Fruit fly (Drosophila melanogaster) whole organism, embryonic: ENCODE data around the gene CG2681.

Experiments used
- CG1024 ChIP-seq: fragments of 200-800 bp; sonication (Bioruptor generic); IDR thresholded peaks from 2 replicates; pipeline ENCODE4 v1.3.6; 2022; ENCODE audit warnings: missing biosample characterization, missing genetic modification characterization
- CG13296 ChIP-seq: fragments of 200-800 bp; sonication (Bioruptor generic); optimal IDR thresholded peaks from 3 replicates; lab custom pipeline; 2018; ENCODE audit warnings: missing biosample characterization, mild to moderate bottlenecking, missing genetic modification characterization
- CG14710 ChIP-seq: fragments of 200-800 bp; sonication (Bioruptor generic); optimal IDR thresholded peaks from 3 replicates; lab custom pipeline; 2019; ENCODE audit warnings: missing biosample characterization, mild to moderate bottlenecking, missing genetic modification characterization, moderate library complexity
- CG16813 ChIP-seq: fragments of 200-800 bp; sonication (Bioruptor generic); IDR thresholded peaks from 3 replicates; pipeline ENCODE4 v1.3.6; 2022; ENCODE audit warnings: missing biosample characterization, missing genetic modification characterization; ENCODE audit not compliant: partially characterized antibody
- CG17829 ChIP-seq: fragments of 200-800 bp; optimal IDR thresholded peaks from 2 replicates; lab custom pipeline; 2019; ENCODE audit warnings: missing biosample characterization, mild to moderate bottlenecking, missing genetic modification characterization, moderate library complexity
- CG42726 ChIP-seq: fragments of 200-800 bp; sonication (Bioruptor generic); IDR thresholded peaks from 2 replicates; pipeline ENCODE4 v1.3.6; 2022; ENCODE audit warnings: missing biosample characterization, missing genetic modification characterization; ENCODE audit not compliant: partially characterized antibody
- CG7271 ChIP-seq: fragments of 200-800 bp; sonication (Bioruptor generic); optimal IDR thresholded peaks from 2 replicates; lab custom pipeline; 2018; ENCODE audit warnings: missing biosample characterization, mild to moderate bottlenecking, missing genetic modification characterization, moderate library complexity
- CG9797 ChIP-seq: fragments of 200-800 bp; sonication (Bioruptor generic); optimal IDR thresholded peaks from 3 replicates; lab custom pipeline; 2018; ENCODE audit warnings: missing biosample characterization, mild to moderate bottlenecking, missing genetic modification characterization
- CoRest ChIP-seq: fragments of 200-800 bp; sonication (Bioruptor generic); optimal IDR thresholded peaks from 3 replicates; lab custom pipeline; 2018; ENCODE audit warnings: missing biosample characterization, mild to moderate bottlenecking, missing genetic modification characterization, moderate library complexity
- D19A ChIP-seq: fragments of 200-800 bp; optimal IDR thresholded peaks from 3 replicates; lab custom pipeline; 2019; ENCODE audit warnings: missing biosample characterization, mild to moderate bottlenecking, missing genetic modification characterization, moderate library complexity
- Dref ChIP-seq: fragments of 200-800 bp; sonication (Bioruptor generic); IDR thresholded peaks from 2 replicates; pipeline ENCODE4 v1.3.6; 2022; ENCODE audit warnings: missing biosample characterization, missing genetic modification characterization
- ERR ChIP-seq: fragments of 200-800 bp; sonication (Bioruptor generic); optimal IDR thresholded peaks from 2 replicates; lab custom pipeline; 2016; ENCODE audit warnings: missing biosample characterization, missing genetic modification characterization
- Fer3 ChIP-seq: fragments of 200-800 bp; sonication (Bioruptor generic); optimal IDR thresholded peaks from 2 replicates; lab custom pipeline; 2018; ENCODE audit warnings: missing biosample characterization, mild to moderate bottlenecking, missing genetic modification characterization, moderate library complexity
- GATAe ChIP-seq: fragments of 200-800 bp; sonication (Bioruptor generic); conservative IDR thresholded peaks from 2 replicates; pipeline ENCODE4 v1.3.6; 2022; ENCODE audit warnings: missing biosample characterization, missing genetic modification characterization
- Gug ChIP-seq: fragments of 200-800 bp; sonication (Bioruptor generic); IDR thresholded peaks from 4 replicates; pipeline ENCODE4 v1.3.6; 2022; ENCODE audit warnings: missing biosample characterization, missing genetic modification characterization
- HLH54F ChIP-seq: fragments of 200-800 bp; sonication (Bioruptor generic); optimal IDR thresholded peaks from 3 replicates; lab custom pipeline; 2016; ENCODE audit warnings: missing biosample characterization, missing genetic modification characterization
- HmgD ChIP-seq: fragments of 200-800 bp; sonication (Bioruptor generic); optimal IDR thresholded peaks from 3 replicates; lab custom pipeline; 2016; ENCODE audit warnings: missing biosample characterization, missing genetic modification characterization
- HmgZ ChIP-seq: fragments of 200-800 bp; sonication (Bioruptor generic); optimal IDR thresholded peaks from 2 replicates; lab custom pipeline; 2018; ENCODE audit warnings: missing biosample characterization, mild to moderate bottlenecking, missing genetic modification characterization
- Hr78 ChIP-seq, 2 experiments: fragments of 200-800 bp in 1 of 2; fragments of >200 bp in 1 of 2; sonication (Bioruptor generic) in 1 of 2; optimal IDR thresholded peaks; 2 replicates each; lab custom pipeline; 2017 to 2019; ENCODE audit warnings: missing biosample characterization in 2 of 2, missing genetic modification characterization in 2 of 2, mild to moderate bottlenecking in 1 of 2, moderate library complexity in 1 of 2
- Hsf ChIP-seq: fragments of 200-800 bp; sonication (Bioruptor generic); optimal IDR thresholded peaks from 3 replicates; lab custom pipeline; 2016; ENCODE audit warnings: missing biosample characterization, missing genetic modification characterization
- Mes4 ChIP-seq: fragments of 200-800 bp; sonication (Bioruptor generic); optimal IDR thresholded peaks from 2 replicates; lab custom pipeline; 2016; ENCODE audit warnings: missing biosample characterization, missing genetic modification characterization
- Myb ChIP-seq: fragments of 200-800 bp; sonication (Bioruptor generic); optimal IDR thresholded peaks from 2 replicates; lab custom pipeline; 2016; ENCODE audit warnings: missing biosample characterization, missing genetic modification characterization
- Neu2 ChIP-seq: fragments of 200-800 bp; sonication (Bioruptor generic); optimal IDR thresholded peaks from 3 replicates; lab custom pipeline; 2016; ENCODE audit warnings: missing biosample characterization, missing genetic modification characterization, borderline replicate concordance
- Sin3A ChIP-seq: fragments of >200 bp; optimal IDR thresholded peaks from 2 replicates; lab custom pipeline; 2018
- Six4 ChIP-seq: fragments of 200-800 bp; sonication (Bioruptor generic); optimal IDR thresholded peaks from 2 replicates; lab custom pipeline; 2016; ENCODE audit warnings: missing biosample characterization, missing genetic modification characterization
- Sry-δ ChIP-seq: fragments of 200-800 bp; sonication (Bioruptor generic); optimal IDR thresholded peaks from 2 replicates; lab custom pipeline; 2016; ENCODE audit warnings: missing biosample characterization, missing genetic modification characterization
- Xbp1 ChIP-seq: fragments of 200-800 bp; sonication (Bioruptor generic); optimal IDR thresholded peaks from 3 replicates; lab custom pipeline; 2016; ENCODE audit warnings: missing biosample characterization, mild to moderate bottlenecking, missing genetic modification characterization
- Xrp1 ChIP-seq: fragments of 200-800 bp; sonication (Bioruptor generic); IDR thresholded peaks from 2 replicates; pipeline ENCODE4 v1.3.6; 2022; ENCODE audit warnings: missing biosample characterization, missing genetic modification characterization
- YL-1 ChIP-seq: fragments of 200-800 bp; sonication (Bioruptor generic); optimal IDR thresholded peaks from 3 replicates; lab custom pipeline; 2017; ENCODE audit warnings: missing biosample characterization, mild to moderate bottlenecking, missing genetic modification characterization
- abd-A ChIP-seq: fragments of 200-800 bp; sonication (Bioruptor generic); optimal IDR thresholded peaks from 3 replicates; lab custom pipeline; 2019; ENCODE audit warnings: missing biosample characterization, mild to moderate bottlenecking, missing genetic modification characterization, moderate library complexity
- amos ChIP-seq: fragments of 200-800 bp; sonication (Bioruptor generic); IDR thresholded peaks from 2 replicates; pipeline ENCODE4 v1.3.6; 2022; ENCODE audit warnings: missing biosample characterization, missing genetic modification characterization; ENCODE audit not compliant: partially characterized antibody
- bbx ChIP-seq: fragments of 200-800 bp; sonication (Bioruptor generic); IDR thresholded peaks from 2 replicates; pipeline ENCODE4 v1.3.6; 2022; ENCODE audit warnings: missing biosample characterization, missing genetic modification characterization; ENCODE audit not compliant: partially characterized antibody
- bigmax ChIP-seq: fragments of 200-800 bp; sonication (Bioruptor generic); optimal IDR thresholded peaks from 2 replicates; lab custom pipeline; 2018; ENCODE audit warnings: missing biosample characterization, mild to moderate bottlenecking, missing genetic modification characterization
- cad ChIP-seq: fragments of >200 bp; optimal IDR thresholded peaks from 2 replicates; lab custom pipeline; 2017; ENCODE audit warnings: missing biosample characterization, missing genetic modification characterization
- ewg ChIP-seq: fragments of 200-800 bp; sonication (Bioruptor generic); optimal IDR thresholded peaks from 3 replicates; lab custom pipeline; 2017; ENCODE audit warnings: mild to moderate bottlenecking, missing biosample characterization, missing genetic modification reagents, missing genetic modification characterization
- eyg ChIP-seq: fragments of 200-800 bp; sonication (Bioruptor generic); optimal IDR thresholded peaks from 3 replicates; lab custom pipeline; 2016; ENCODE audit warnings: missing biosample characterization, missing genetic modification characterization
- ftz-f1 ChIP-seq: fragments of 200-800 bp; sonication (Bioruptor generic); optimal IDR thresholded peaks from 2 replicates; lab custom pipeline; 2016; ENCODE audit warnings: missing biosample characterization, missing genetic modification characterization
- fu2 ChIP-seq: fragments of 200-800 bp; sonication (Bioruptor generic); optimal IDR thresholded peaks from 2 replicates; lab custom pipeline; 2016; ENCODE audit warnings: missing biosample characterization, missing genetic modification characterization
- gfzf ChIP-seq: fragments of 200-800 bp; sonication (Bioruptor generic); optimal IDR thresholded peaks from 2 replicates; lab custom pipeline; 2016; ENCODE audit warnings: missing biosample characterization, mild to moderate bottlenecking, missing genetic modification characterization, moderate library complexity
- gsb-n ChIP-seq: fragments of 200-800 bp; sonication (Bioruptor generic); optimal IDR thresholded peaks from 3 replicates; lab custom pipeline; 2018; ENCODE audit warnings: missing biosample characterization, mild to moderate bottlenecking, missing genetic modification characterization
- h ChIP-seq: fragments of >200 bp; optimal IDR thresholded peaks from 2 replicates; lab custom pipeline; 2017
- hbn ChIP-seq: fragments of 200-800 bp; sonication (Bioruptor generic); IDR thresholded peaks from 2 replicates; pipeline ENCODE4 v1.3.6; 2022; ENCODE audit warnings: missing biosample characterization, missing genetic modification characterization; ENCODE audit not compliant: partially characterized antibody
- jigr1 ChIP-seq: fragments of 200-800 bp; sonication (Bioruptor generic); IDR thresholded peaks from 3 replicates; pipeline ENCODE4 v1.3.6; 2022; ENCODE audit warnings: missing biosample characterization, missing genetic modification characterization
- knrl ChIP-seq: fragments of 200-800 bp; sonication (Bioruptor generic); IDR thresholded peaks from 3 replicates; pipeline ENCODE4 v1.3.6; 2022; ENCODE audit warnings: missing biosample characterization, missing genetic modification characterization; ENCODE audit not compliant: partially characterized antibody
- mam ChIP-seq: fragments of 200-800 bp; sonication (Bioruptor generic); optimal IDR thresholded peaks from 3 replicates; lab custom pipeline; 2016; ENCODE audit warnings: missing biosample characterization, missing genetic modification characterization
- mirr ChIP-seq: fragments of 200-800 bp; sonication (Bioruptor generic); optimal IDR thresholded peaks from 3 replicates; lab custom pipeline; 2018; ENCODE audit warnings: missing biosample characterization, mild to moderate bottlenecking, missing genetic modification characterization
- nom ChIP-seq: fragments of 200-800 bp; sonication (Bioruptor generic); optimal IDR thresholded peaks from 2 replicates; lab custom pipeline; 2017; ENCODE audit warnings: missing biosample characterization, missing genetic modification characterization, mild to moderate bottlenecking, moderate library complexity, missing genetic modification reagents
- phol ChIP-seq: fragments of 200-800 bp; sonication (Bioruptor generic); optimal IDR thresholded peaks from 3 replicates; lab custom pipeline; 2018; ENCODE audit warnings: missing biosample characterization, mild to moderate bottlenecking, missing genetic modification characterization, moderate library complexity
- sd ChIP-seq: fragments of 200-800 bp; sonication (Bioruptor generic); optimal IDR thresholded peaks from 3 replicates; lab custom pipeline; 2018; ENCODE audit warnings: missing biosample characterization, mild to moderate bottlenecking, missing genetic modification characterization, moderate library complexity
- tna ChIP-seq: fragments of 200-800 bp; sonication (Bioruptor generic); IDR thresholded peaks from 2 replicates; pipeline ENCODE4 v1.3.6; 2022; ENCODE audit warnings: missing biosample characterization, missing genetic modification characterization; ENCODE audit not compliant: partially characterized antibody
- vvl ChIP-seq: fragments of 200-800 bp; sonication (Bioruptor generic); IDR thresholded peaks from 2 replicates; pipeline ENCODE4 v1.3.6; 2022; ENCODE audit warnings: missing biosample characterization, missing genetic modification characterization

CG2681 gene

DNA sequence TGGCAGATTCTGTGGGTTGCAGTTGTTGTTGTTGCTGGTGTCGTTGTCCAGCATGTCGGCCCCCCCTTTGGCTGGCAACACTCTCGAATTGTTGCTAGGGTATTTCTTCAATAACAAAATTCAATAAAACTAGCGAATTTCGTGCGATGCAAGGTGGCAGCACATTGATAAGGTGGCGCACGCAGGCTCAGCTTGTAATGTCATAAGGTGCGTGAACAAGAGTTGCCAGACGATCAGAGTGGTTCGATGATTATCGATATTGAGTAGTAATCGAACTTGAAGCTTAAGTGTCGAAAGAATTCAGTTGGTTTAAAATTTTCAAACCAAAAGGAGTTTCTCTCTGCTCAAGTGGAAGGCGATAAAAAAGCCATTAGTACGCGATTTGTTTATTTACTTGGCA lies 11.6 kb downstream of the CG2681 start, which contains the start of gene CG2701 (continued):
- TF ChIP-seq knrl (peak; percentile 66), fu2 (GFP tag; lab: Kevin White, UChicago) (peak; percentile 26), HmgD (GFP tag; lab: Kevin White, UChicago) (peak; percentile 68), CoRest (peak; percentile 27), mirr (GFP tag; lab: Kevin White, UChicago) (peak; percentile 24), amos (GFP tag; lab: Robert Waterston, UW) (peak; percentile 77), bigmax (no peak), Six4 (GFP tag; lab: Kevin White, UChicago) (no peak), Xbp1 (no peak), HmgZ (tag; lab: Kevin White, UChicago) (peak; percentile 70), Hsf (GFP tag; lab: Kevin White, UChicago) (peak; percentile 22), Sry-δ (GFP tag; lab: Kevin White, UChicago) (peak; percentile 77), CG17829 (peak; percentile 7), Myb (GFP tag; lab: Kevin White, UChicago) (peak; percentile 94), nom (GFP tag; lab: Kevin White, UChicago) (no peak), Gug (GFP tag; lab: Robert Waterston, UW) (peak; percentile 13; the same call in 1 of the 4 replicates), Sin3A (lab: Kevin White, UChicago) (peak; percentile 30), CG7271 (tag; lab: Kevin White, UChicago) (no peak), HLH54F (GFP tag; lab: Kevin White, UChicago) (peak; percentile 11), cad (no peak), CG16813 (GFP tag; lab: Robert Waterston, UW) (peak; percentile 65), Hr78 (GFP tag; optimal IDR thresholded peaks at IDR 0.05; lab: Kevin White, UChicago) (no peak), Mes4 (GFP tag; lab: Kevin White, UChicago) (no peak), Neu2 (peak; percentile 78), h (no peak), gsb-n (tag; lab: Kevin White, UChicago) (no peak), hbn (GFP tag; lab: Robert Waterston, UW) (peak; percentile 56; the same call in 1 of the 2 replicates), GATAe (no peak), abd-A (tag; lab: Kevin White, UChicago) (no peak), ftz-f1 (GFP tag; lab: Kevin White, UChicago) (no peak), sd (tag; lab: Kevin White, UChicago) (no peak), eyg (no peak), mam (GFP tag; lab: Kevin White, UChicago) (peak; percentile 35), vvl (no peak), CG14710 (peak; percentile 32), Xrp1 (GFP tag; lab: Robert Waterston, UW) (peak; percentile 17; the same call in 1 of the 2 replicates), CG13296 (no peak), CG42726 (GFP tag; lab: Robert Waterston, UW) (peak; percentile 69), YL-1 (GFP tag; lab: Kevin White, UChicago) (peak; percentile 57), jigr1 (GFP tag; lab: Robert Waterston, UW) (no peak), bbx (GFP tag; lab: Robert Waterston, UW) (peak; percentile 79), Dref (GFP tag; lab: Robert Waterston, UW) (peak; percentile 92), phol (peak; percentile 11), D19A (tag; lab: Kevin White, UChicago) (no peak), tna (GFP tag; lab: Robert Waterston, UW) (peak; percentile 65; the same call in 1 of the 2 replicates), ERR (GFP tag; lab: Kevin White, UChicago) (peak; percentile 6), ewg (peak; percentile 67), CG1024 (no peak), Fer3 (tag; lab: Kevin White, UChicago) (no peak), CG9797 (GFP tag; lab: Kevin White, UChicago) (peak; percentile 8), gfzf (GFP tag; lab: Kevin White, UChicago) (peak; percentile 32)
